Worm (Caenorhabditis elegans) whole organism, L4 larva: ENCODE measurements around the gene ZK637.15.

Source experiments
- D1046.2 ChIP-seq: fragments of 200-800 bp; sonication (Bioruptor generic); IDR thresholded peaks from 2 replicates; pipeline ENCODE4 v1.3.6; 2022; ENCODE audit warnings: missing genetic modification characterization, missing compliant biosample characterization
- F44E2.7 ChIP-seq: fragments of 200-800 bp; sonication (Bioruptor generic); IDR thresholded peaks from 2 replicates; pipeline ENCODE4 v2.1.2; 2022; ENCODE audit warnings: missing genetic modification characterization, missing compliant biosample characterization
- F49E8.2 ChIP-seq: sonication (generic microtip); optimal IDR thresholded peaks from 2 replicates; lab custom pipeline; 2016; ENCODE audit warnings: missing compliant biosample characterization, mild to moderate bottlenecking, missing genetic modification characterization, borderline replicate concordance
- T26A8.4 ChIP-seq: fragments of 200-800 bp; sonication (Bioruptor generic); IDR thresholded peaks from 2 replicates; pipeline ENCODE4 v1.3.6; 2022; ENCODE audit warnings: missing genetic modification characterization, missing compliant biosample characterization
- ZK546.5 ChIP-seq, 2 experiments: sonication (generic microtip); optimal IDR thresholded peaks; 2 replicates each; lab custom pipeline; 2017; ENCODE audit warnings: missing biosample characterization in 2 of 2, missing genetic modification characterization in 2 of 2
- aha-1 ChIP-seq: fragments of 150-350 bp; peaks from one replicate; lab custom pipeline; 2014; ENCODE audit warnings: missing biosample characterization, missing genetic modification characterization
- aly-2 ChIP-seq: sonication (generic microtip); optimal IDR thresholded peaks from 2 replicates; lab custom pipeline; 2018; ENCODE audit warnings: missing biosample characterization, missing genetic modification characterization
- ama-1 ChIP-seq: fragments of 150-350 bp; optimal IDR thresholded peaks from 2 replicates; lab custom pipeline; 2014; ENCODE audit warnings: inconsistent platforms, mixed read lengths
- attf-4 ChIP-seq: sonication (generic microtip); optimal IDR thresholded peaks from 3 replicates; lab custom pipeline; 2017; ENCODE audit warnings: missing biosample characterization, missing genetic modification characterization
- ceh-28 ChIP-seq: fragments of 150-350 bp; optimal IDR thresholded peaks from 2 replicates; lab custom pipeline; 2014; ENCODE audit warnings: missing biosample characterization, missing genetic modification reagents, missing genetic modification characterization
- ctbp-1 ChIP-seq: fragments of 200-800 bp; sonication (Bioruptor generic); IDR thresholded peaks from 2 replicates; pipeline ENCODE4 v1.3.6; 2022; ENCODE audit warnings: missing genetic modification reagents, missing genetic modification characterization, missing compliant biosample characterization
- daf-19 ChIP-seq: fragments of 200-800 bp; sonication (Bioruptor generic); conservative IDR thresholded peaks from 2 replicates; pipeline ENCODE4 v1.3.6; 2022; ENCODE audit warnings: missing genetic modification characterization, missing compliant biosample characterization
- dmd-6 ChIP-seq: fragments of 200-800 bp; sonication (Bioruptor generic); IDR thresholded peaks from 2 replicates; pipeline ENCODE4 v1.3.6; 2022; ENCODE audit warnings: missing genetic modification reagents, missing genetic modification characterization, missing compliant biosample characterization
- dmd-8 ChIP-seq: fragments of 200-800 bp; sonication (Bioruptor generic); IDR thresholded peaks from 2 replicates; pipeline ENCODE4 v1.3.6; 2022; ENCODE audit warnings: missing genetic modification characterization, missing compliant biosample characterization
- dpl-1 ChIP-seq: fragments of 150-350 bp; optimal IDR thresholded peaks from 2 replicates; lab custom pipeline; 2014; ENCODE audit warnings: missing biosample characterization, missing genetic modification reagents, missing genetic modification characterization
- duxl-1 ChIP-seq: sonication (generic microtip); optimal IDR thresholded peaks from 2 replicates; lab custom pipeline; 2016; ENCODE audit warnings: mild to moderate bottlenecking, missing genetic modification characterization, moderate library complexity, missing compliant biosample characterization; ENCODE audit not compliant: poor library complexity
- egl-27 ChIP-seq: sonication (generic microtip); optimal IDR thresholded peaks from 3 replicates; lab custom pipeline; 2017; ENCODE audit warnings: missing biosample characterization, missing genetic modification reagents, missing genetic modification characterization
- fkh-10 ChIP-seq: fragments of 150-350 bp; optimal IDR thresholded peaks from 2 replicates; lab custom pipeline; 2014; ENCODE audit warnings: missing biosample characterization, missing genetic modification reagents, missing genetic modification characterization
- fos-1 ChIP-seq: fragments of 150-350 bp; optimal IDR thresholded peaks from 2 replicates; lab custom pipeline; 2014; ENCODE audit warnings: missing biosample characterization, missing genetic modification characterization
- hlh-11 ChIP-seq: fragments of 200-800 bp; sonication (Bioruptor generic); optimal IDR thresholded peaks from 2 replicates; lab custom pipeline; 2018; ENCODE audit warnings: mild to moderate bottlenecking, missing genetic modification characterization, missing compliant biosample characterization
- lin-1 ChIP-seq: fragments of 200-800 bp; sonication (Bioruptor generic); IDR thresholded peaks from 2 replicates; pipeline ENCODE4 v1.3.6; 2022; ENCODE audit warnings: missing genetic modification reagents, missing genetic modification characterization, missing compliant biosample characterization
- lin-38 ChIP-seq: fragments of 200-800 bp; sonication (Bioruptor generic); IDR thresholded peaks from 2 replicates; pipeline ENCODE4 v1.3.6; 2022; ENCODE audit warnings: missing genetic modification reagents, missing genetic modification characterization, missing compliant biosample characterization
- lir-3 ChIP-seq: sonication (generic microtip); optimal IDR thresholded peaks from 2 replicates; lab custom pipeline; 2016; ENCODE audit warnings: mild to moderate bottlenecking, missing genetic modification characterization, missing compliant biosample characterization
- madf-9 ChIP-seq: fragments of 200-800 bp; sonication (Bioruptor generic); conservative IDR thresholded peaks from 2 replicates; pipeline ENCODE4 v1.3.6; 2022; ENCODE audit warnings: missing genetic modification reagents, missing genetic modification characterization, missing compliant biosample characterization
- mdt-29 ChIP-seq: fragments of 200-800 bp; sonication (Bioruptor generic); IDR thresholded peaks from 2 replicates; pipeline ENCODE4 v1.3.6; 2022; ENCODE audit warnings: missing genetic modification reagents, missing genetic modification characterization, missing compliant biosample characterization
- mep-1 ChIP-seq: fragments of 150-350 bp; sonication (generic microtip); optimal IDR thresholded peaks from 3 replicates; lab custom pipeline; 2014; ENCODE audit warnings: missing biosample characterization, missing genetic modification characterization
- mxl-3 ChIP-seq: fragments of 200-800 bp; sonication (Bioruptor generic); optimal IDR thresholded peaks from 2 replicates; lab custom pipeline; 2018; ENCODE audit warnings: mild to moderate bottlenecking, missing genetic modification characterization, missing compliant biosample characterization
- nhr-11 ChIP-seq: fragments of 150-350 bp; optimal IDR thresholded peaks from 2 replicates; lab custom pipeline; 2014; ENCODE audit warnings: missing biosample characterization, missing genetic modification characterization
- nhr-237 ChIP-seq: sonication (generic microtip); optimal IDR thresholded peaks from 2 replicates; lab custom pipeline; 2017; ENCODE audit warnings: missing biosample characterization, missing genetic modification characterization
- nhr-41 ChIP-seq: fragments of 200-800 bp; sonication (Bioruptor generic); IDR thresholded peaks from 2 replicates; pipeline ENCODE4 v1.3.6; 2022; ENCODE audit warnings: missing genetic modification reagents, missing genetic modification characterization, missing compliant biosample characterization
- nhr-76 ChIP-seq: fragments of 150-350 bp; optimal IDR thresholded peaks from 2 replicates; lab custom pipeline; 2014; ENCODE audit warnings: missing biosample characterization, missing genetic modification characterization
- saeg-2 ChIP-seq: fragments of 200-800 bp; sonication (Bioruptor generic); IDR thresholded peaks from 2 replicates; pipeline ENCODE4 v1.3.6; 2022; ENCODE audit warnings: missing genetic modification reagents, missing genetic modification characterization, missing compliant biosample characterization
- set-16 ChIP-seq: fragments of 200-800 bp; sonication (Bioruptor generic); IDR thresholded peaks from 2 replicates; pipeline ENCODE4 v1.3.6; 2022; ENCODE audit warnings: missing genetic modification reagents, missing genetic modification characterization, missing compliant biosample characterization
- snpc-1.2 ChIP-seq: fragments of 200-800 bp; sonication (Bioruptor generic); IDR thresholded peaks from 2 replicates; pipeline ENCODE4 v1.3.6; 2022; ENCODE audit warnings: missing genetic modification reagents, missing genetic modification characterization, missing compliant biosample characterization
- zag-1 ChIP-seq: fragments of 150-350 bp; optimal IDR thresholded peaks from 2 replicates; lab custom pipeline; 2014; ENCODE audit warnings: missing biosample characterization, missing genetic modification characterization
- zfp-3 ChIP-seq: fragments of 200-800 bp; sonication (Bioruptor generic); conservative IDR thresholded peaks from 2 replicates; pipeline ENCODE4 v1.3.6; 2022; ENCODE audit warnings: missing genetic modification reagents, missing genetic modification characterization, missing compliant biosample characterization
- ztf-11 ChIP-seq: fragments of 150-350 bp; optimal IDR thresholded peaks from 2 replicates; lab custom pipeline; 2014; ENCODE audit warnings: missing biosample characterization, missing genetic modification characterization

The ZK637.15 gene

ce11 chrIII:8904914-8905665 lies 14.8 kb upstream of the ZK637.15 start, which contains the start of gene unc-32 (continued):
- TF ChIP-seq daf-19 (GFP tag; lab: Robert Waterston, UW) (no peak), saeg-2 (GFP tag; lab: Robert Waterston, UW) (no peak), zfp-3 (GFP tag; lab: Robert Waterston, UW) (no peak), ceh-28 (tag; lab: Kevin White, UChicago) (peak; percentile 42), zag-1 (no peak), lin-38 (GFP tag; lab: Robert Waterston, UW) (peak; percentile 36), F49E8.2 (tag; lab: Kevin White, UChicago) (no peak), dpl-1 (GFP tag; lab: Kevin White, UChicago) (peak; percentile 46), ztf-11 (no peak), nhr-76 (tag; lab: Kevin White, UChicago) (no peak), mxl-3 (GFP tag; lab: Kevin White, UChicago) (no peak), dmd-8 (GFP tag; lab: Robert Waterston, UW) (no peak), lin-1 (no peak), dmd-6 (peak; percentile 19; the same call in 1 of the 2 replicates), ctbp-1 (GFP tag; lab: Robert Waterston, UW) (peak; percentile 53; the same call in 1 of the 2 replicates), duxl-1 (tag; lab: Kevin White, UChicago) (no peak), lir-3 (tag; lab: Kevin White, UChicago) (no peak), ZK546.5 (tag; optimal IDR thresholded peaks at IDR 0.05; lab: Kevin White, UChicago) (no peak), snpc-1.2 (no peak), attf-4 (no peak), nhr-237 (tag; lab: Kevin White, UChicago) (no peak), set-16 (GFP tag; lab: Robert Waterston, UW) (0 out of 2 replicates have a peak, but pooled peaks have one; percentile 5), aly-2 (tag; lab: Kevin White, UChicago) (no peak), egl-27 (tag; lab: Kevin White, UChicago) (no peak), D1046.2 (GFP tag; lab: Robert Waterston, UW) (no peak), fos-1 (tag; lab: Kevin White, UChicago) (no peak), nhr-41 (no peak)

DNA sequence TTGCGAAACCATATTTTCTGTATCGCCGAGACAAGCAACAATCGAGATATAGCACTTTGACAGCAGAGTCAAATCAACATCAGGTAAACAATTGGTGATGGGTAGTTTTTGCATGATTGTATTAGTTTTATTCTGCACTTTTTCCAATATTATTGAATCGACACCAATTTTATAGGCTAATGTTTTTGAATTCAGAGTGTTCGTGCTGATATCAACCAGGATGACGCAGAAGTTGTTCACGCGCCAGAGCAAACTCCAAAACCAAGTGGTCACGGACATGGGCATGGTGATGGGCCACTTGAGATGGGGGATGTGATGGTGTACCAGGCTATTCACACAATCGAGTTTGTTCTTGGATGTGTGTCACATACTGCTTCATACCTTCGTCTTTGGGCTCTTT lies 9.7 kb upstream of the ZK637.15 start:
- TF ChIP-seq madf-9 (GFP tag; lab: Robert Waterston, UW) (no peak), aha-1 (tag; lab: Kevin White, UChicago) (peak; percentile 95)

DNA sequence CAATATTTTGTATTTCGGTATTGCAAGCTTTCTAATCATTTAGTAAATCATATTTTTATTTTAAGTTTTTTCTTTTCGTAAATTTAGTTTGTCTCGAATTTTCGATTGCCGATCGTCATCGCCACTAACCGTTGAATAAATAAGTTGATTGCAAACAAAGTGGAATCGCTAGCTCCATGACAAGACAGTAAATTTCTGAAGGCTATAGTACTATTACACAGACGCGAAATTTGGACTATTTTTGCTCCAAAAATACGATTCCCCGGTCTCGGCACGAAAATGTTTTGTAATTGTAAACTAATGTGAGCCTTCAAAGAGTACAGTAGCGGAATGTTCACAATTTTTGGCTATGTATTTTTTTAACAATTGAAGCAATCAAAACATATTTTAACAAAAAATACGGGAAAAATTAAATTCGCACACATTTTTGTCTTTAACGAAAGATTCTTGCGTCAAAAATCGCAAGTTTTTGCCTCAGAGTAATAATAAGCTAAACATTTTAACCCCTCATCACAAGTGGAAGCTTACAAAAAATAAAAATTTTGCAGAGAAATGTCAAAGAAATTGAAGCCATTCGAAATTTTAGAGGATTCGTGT lies 8.2 kb upstream of the ZK637.15 start, which contains the start of gene tpk-1:
tpk-1 (plus strand) TSS at position 547 of the 597 bp plus-strand sequence.
- no peak for TF ChIP-seq dpl-1 (GFP tag; lab: Kevin White, UChicago)
- peak; percentile 19 for TF ChIP-seq mep-1 (tag; lab: Kevin White, UChicago)
- TF ChIP-seq saeg-2 (GFP tag; lab: Robert Waterston, UW): no peak
- TF ChIP-seq T26A8.4: peak; percentile 27; the same call in 1 of the 2 replicates
- no peak for TF ChIP-seq dmd-6
- TF ChIP-seq mdt-29 (GFP tag; lab: Robert Waterston, UW): 0 out of 2 replicates have a peak, but pooled peaks have one; percentile 9
- TF ChIP-seq ama-1: peak; percentile 68
- TF ChIP-seq fos-1 (tag; lab: Kevin White, UChicago): no peak

DNA sequence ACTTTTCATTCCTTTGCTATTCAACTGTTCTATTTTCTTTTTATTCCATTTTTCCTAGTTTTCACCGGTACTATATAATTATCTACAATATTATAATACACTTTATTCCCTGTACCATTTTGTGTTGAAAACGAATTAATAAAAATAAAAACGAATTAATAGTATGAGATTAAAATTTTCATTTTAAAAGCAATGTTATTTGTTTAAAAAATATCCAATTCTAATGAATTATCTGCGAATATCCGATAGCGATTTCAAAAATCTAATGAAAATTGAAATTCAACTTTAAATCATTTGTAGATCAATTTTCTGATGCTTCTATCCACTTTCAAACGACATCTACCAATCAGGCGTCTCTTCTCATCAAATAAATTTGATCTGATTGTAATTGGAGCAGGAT lies 6.4 kb upstream of the ZK637.15 start, which contains the start of gene trxr-2:
trxr-2 (plus strand) TSS at position 301 of the 400 bp plus-strand sequence.
- TF ChIP-seq F44E2.7 (GFP tag; lab: Robert Waterston, UW): no peak
- TF ChIP-seq nhr-11 (tag; lab: Kevin White, UChicago): no peak
- TF ChIP-seq nhr-237 (tag; lab: Kevin White, UChicago): no peak
- TF ChIP-seq fkh-10 (GFP tag; lab: Kevin White, UChicago): no peak
- no peak for TF ChIP-seq hlh-11 (tag; lab: Kevin White, UChicago)
